Worm (Caenorhabditis elegans) whole organism, L2 larva: Measurements from ENCODE around the gene pld-1.

ENCODE experiments used
- ama-1 ChIP-seq: fragments of 150-350 bp; optimal IDR thresholded peaks from 2 replicates; lab custom pipeline; 2018; ENCODE audit warnings: inconsistent platforms
- blmp-1 ChIP-seq: sonication (generic microtip); optimal IDR thresholded peaks from 2 replicates; lab custom pipeline; 2017; ENCODE audit warnings: missing genetic modification characterization, mild to moderate bottlenecking, missing compliant biosample characterization, antibody characterized with exemption, moderate library complexity; ENCODE audit not compliant: insufficient read depth
- dmd-4 ChIP-seq: sonication (generic microtip); optimal IDR thresholded peaks from 2 replicates; lab custom pipeline; 2017; ENCODE audit warnings: missing biosample characterization, missing genetic modification characterization
- elt-3 ChIP-seq: sonication (generic microtip); optimal IDR thresholded peaks from 2 replicates; lab custom pipeline; 2017; ENCODE audit warnings: missing biosample characterization, missing genetic modification characterization
- lin-13 ChIP-seq: fragments of 150-350 bp; optimal IDR thresholded peaks from 2 replicates; lab custom pipeline; 2014; ENCODE audit warnings: missing biosample characterization, missing genetic modification reagents, missing genetic modification characterization
- mdl-1 ChIP-seq, 2 experiments: fragments of 150-350 bp in 1 of 2; sonication (generic microtip) in 1 of 2; optimal IDR thresholded peaks; 2 replicates each; lab custom pipeline; 2017; ENCODE audit warnings: missing biosample characterization in 2 of 2, missing genetic modification characterization in 2 of 2
- nhr-11 ChIP-seq: fragments of 150-350 bp; optimal IDR thresholded peaks from 2 replicates; lab custom pipeline; 2014; ENCODE audit warnings: missing biosample characterization, missing genetic modification characterization
- nhr-77 ChIP-seq: fragments of 150-350 bp; optimal IDR thresholded peaks from 2 replicates; lab custom pipeline; 2014; ENCODE audit warnings: missing biosample characterization, missing genetic modification characterization
- peb-1 ChIP-seq: fragments of 150-350 bp; optimal IDR thresholded peaks from 2 replicates; lab custom pipeline; 2014; ENCODE audit warnings: missing biosample characterization, missing genetic modification characterization
- skn-1 ChIP-seq: sonication (generic microtip); optimal IDR thresholded peaks from 2 replicates; lab custom pipeline; 2017; ENCODE audit warnings: missing biosample characterization, missing genetic modification characterization
- snpc-4 ChIP-seq: fragments of 150-350 bp; optimal IDR thresholded peaks from 2 replicates; lab custom pipeline; 2014; ENCODE audit warnings: missing biosample characterization, missing genetic modification characterization
- unc-62 ChIP-seq: fragments of 150-350 bp; optimal IDR thresholded peaks from 2 replicates; lab custom pipeline; 2014; ENCODE audit warnings: missing biosample characterization, missing genetic modification reagents, missing genetic modification characterization
- ztf-11 ChIP-seq: sonication (generic microtip); optimal IDR thresholded peaks from 2 replicates; lab custom pipeline; 2017; ENCODE audit warnings: missing biosample characterization, missing genetic modification characterization

- no peak for TF ChIP-seq skn-1
- TF ChIP-seq nhr-11, result no peak
- TF ChIP-seq unc-62, result no peak
- TF ChIP-seq blmp-1 (tag; lab: Kevin White, UChicago), result no peak
- no peak for TF ChIP-seq lin-13 (GFP tag; lab: Kevin White, UChicago)
- TF ChIP-seq peb-1, result no peak
- no peak for TF ChIP-seq mdl-1 (tag; optimal IDR thresholded peaks at IDR 0.05; lab: Kevin White, UChicago)
- TF ChIP-seq nhr-77, result no peak
- TF ChIP-seq ztf-11, result no peak
- no peak for TF ChIP-seq dmd-4 (tag; lab: Kevin White, UChicago)
- no peak for TF ChIP-seq snpc-4 (tag; lab: Kevin White, UChicago)
- no peak for TF ChIP-seq ama-1 (lab: Kevin White, UChicago)
- no peak for TF ChIP-seq elt-3 (tag; lab: Kevin White, UChicago)
These were observed 12.4 kb upstream of the pld-1 start, which contains the start of the genes C04G6.11 and mpk-2 for ce11 chrII:5103784-5104457.
